Worm (Caenorhabditis elegans): Measurements from ENCODE around the gene nspg-11.
A peak's percentile ranks its signal among the peaks of the same experiment; 100 is the strongest.
"Not testable (repeated sequence)": the region's sequence is repeated elsewhere in the genome, so short reads cannot be mapped to it uniquely, and the experiment has no call there.

nspg-11 gene

ce11 chrIV:9316068-9316681 lies 7.7 kb downstream of the nspg-11 start, which contains the start of the genes F49C12.9 and rpn-7 (continued):
- TF ChIP-seq dpl-1 (GFP tag; optimal IDR thresholded peaks at IDR 0.05) (peak; percentile 11 to 48 (median 47)), zip-4 (GFP tag; optimal IDR thresholded peaks at IDR 0.05) (no peak), isw-1 (GFP tag; IDR thresholded peaks at IDR 0.05) (no peak), tbx-2 (tag; optimal IDR thresholded peaks at IDR 0.05) (no peak), xbp-1 (tag; optimal IDR thresholded peaks at IDR 0.05) (peak; percentile 36), lir-3 (tag; optimal IDR thresholded peaks at IDR 0.05; ENCODE audit: poor library complexity) (no peak), nhr-20 (tag; optimal IDR thresholded peaks at IDR 0.05) (peak; percentile 30), nhr-71 (tag; optimal IDR thresholded peaks at IDR 0.05) (peak; percentile 56), elt-2 (tag; optimal IDR thresholded peaks at IDR 0.05) (peak; percentile 4), egl-13 (tag; optimal IDR thresholded peaks at IDR 0.05) (no peak), swsn-7 (tag; optimal IDR thresholded peaks at IDR 0.05) (peak; percentile 37), sptf-1 (tag; optimal IDR thresholded peaks at IDR 0.05) (no peak), skn-1 (tag; optimal IDR thresholded peaks at IDR 0.05) (peak; percentile 98), snu-23 (GFP tag; optimal IDR thresholded peaks at IDR 0.05) (peak; percentile 47), fkh-8 (tag; optimal IDR thresholded peaks at IDR 0.05) (no peak), lin-35 (GFP tag; optimal IDR thresholded peaks at IDR 0.05) (peak; percentile 30 to 53), F16B12.6 (tag; optimal IDR thresholded peaks at IDR 0.05) (no peak)

- not testable (repeated sequence) for TF ChIP-seq nhr-28, egl-13, vab-15 (tag; optimal IDR thresholded peaks at IDR 0.05)
These were observed 11.1 kb downstream of the nspg-11 start, which contains the start of gene F49C12.7 for ce11 chrIV:9312827-9313226. F49C12.7 (minus strand) TSS chrIV:9312927.

DNA sequence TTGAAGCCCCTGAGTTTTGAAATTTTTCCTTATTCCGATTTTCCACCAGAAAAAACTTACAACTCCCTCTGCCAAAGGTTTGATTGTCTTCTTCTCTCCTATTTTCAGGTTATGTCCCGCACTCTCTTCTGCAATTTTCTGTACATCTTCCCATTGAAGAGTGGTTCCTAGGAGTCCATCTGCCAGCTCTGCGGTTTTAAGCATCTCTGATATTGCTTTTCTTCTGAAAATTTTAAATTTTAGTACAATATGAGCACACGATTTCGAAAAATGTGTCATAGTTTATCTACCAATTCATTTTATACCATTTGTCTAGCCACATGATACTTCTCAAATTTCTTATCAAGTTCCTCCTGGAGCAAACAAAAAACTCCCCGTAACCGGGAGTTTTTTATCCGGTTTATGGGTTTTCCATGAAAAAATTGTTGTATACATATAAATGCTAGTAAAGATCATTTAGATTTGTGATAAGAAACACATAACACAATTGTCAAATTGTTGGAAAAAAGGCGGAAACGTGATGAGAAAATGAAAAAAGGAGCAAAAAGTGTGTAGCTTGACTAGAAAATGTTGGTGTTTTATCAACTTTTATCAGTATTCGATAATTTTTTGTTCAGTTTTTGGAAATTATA lies 12.8 kb downstream of the nspg-11 start:
- peak; percentile 7 for TF ChIP-seq nhr-20 (tag; optimal IDR thresholded peaks at IDR 0.05)
- TF ChIP-seq pag-3 (tag; optimal IDR thresholded peaks at IDR 0.05; ENCODE audit: borderline replicate concordance, insufficient read depth): no peak
- no peak for TF ChIP-seq efl-1 (optimal IDR thresholded peaks at IDR 0.05)
- peak in 1 of 2 experiments; percentile 75 for TF ChIP-seq efl-1 (GFP tag; optimal IDR thresholded peaks at IDR 0.05 in 1 of 2)
- TF ChIP-seq elt-2 (tag; optimal IDR thresholded peaks at IDR 0.05): peak; percentile 90

ce11 chrIV:9308975-9309374 lies 14.9 kb downstream of the nspg-11 start, which contains the start of gene F49C12.6:
F49C12.6 (minus strand) TSS chrIV:9309075.
- TF ChIP-seq dpl-1 (GFP tag; optimal IDR thresholded peaks at IDR 0.05) (no peak), lin-15B (tag; optimal IDR thresholded peaks at IDR 0.05) (no peak), egl-27 (tag; optimal IDR thresholded peaks at IDR 0.05) (no peak), alr-1 (tag; optimal IDR thresholded peaks at IDR 0.05; ENCODE audit: borderline replicate concordance) (no peak), nhr-90 (tag; optimal IDR thresholded peaks at IDR 0.05; ENCODE audit: poor library complexity) (no peak), C16A3.4 (tag; optimal IDR thresholded peaks at IDR 0.05) (no peak), vab-15 (tag; optimal IDR thresholded peaks at IDR 0.05) (no peak), mef-2 (tag; optimal IDR thresholded peaks at IDR 0.05) (no peak), efl-3 (GFP tag; optimal IDR thresholded peaks at IDR 0.05) (no peak), nhr-11 (tag; optimal IDR thresholded peaks at IDR 0.05) (no peak), irx-1 (tag; optimal IDR thresholded peaks at IDR 0.05) (no peak), nhr-19 (GFP tag; conservative IDR thresholded peaks at IDR 0.05) (no peak), jun-1 (tag; optimal IDR thresholded peaks at IDR 0.05) (no peak), lir-3 (tag; optimal IDR thresholded peaks at IDR 0.05; ENCODE audit: poor library complexity) (no peak), ceh-90 (tag; optimal IDR thresholded peaks at IDR 0.05) (no peak), ztf-4 (tag; optimal IDR thresholded peaks at IDR 0.05) (no peak), C04F5.9 (tag; optimal IDR thresholded peaks at IDR 0.05) (no peak), elt-2 (tag; optimal IDR thresholded peaks at IDR 0.05) (no peak), dsc-1 (tag; optimal IDR thresholded peaks at IDR 0.05) (no peak), nhr-20 (tag; optimal IDR thresholded peaks at IDR 0.05) (no peak)
